ENCODE assay signal across 4 worm cellular contexts in the genomic region with DNA sequence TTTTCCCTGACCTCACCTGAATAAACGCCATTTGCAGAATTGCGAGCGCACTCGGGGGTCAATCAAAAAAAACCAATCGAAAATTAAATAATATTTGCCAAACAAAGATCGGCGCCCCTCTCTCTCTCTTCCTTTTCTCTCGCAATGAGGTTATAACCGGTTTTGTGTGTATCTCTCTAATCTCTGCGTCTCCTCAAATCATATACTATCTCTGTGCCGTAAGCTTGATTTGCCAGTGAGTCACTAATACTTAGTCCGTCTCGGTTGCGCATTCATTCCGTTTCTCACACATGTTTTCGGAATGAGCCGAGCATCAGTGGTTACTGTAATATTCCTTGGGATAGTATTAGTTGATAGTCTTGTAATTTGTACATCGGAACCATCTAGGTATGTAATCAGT.
TF ChIP-seq lines count a peak whose summit lies in the region.

No protein-coding gene starts in this region.

TF ChIP-seq in whole organism, L1 larva, 84 proteins besides CTCF, POLR2A, EP300 and RAD21:
- TF ChIP-seq efl-1 (optimal IDR thresholded peaks at IDR 0.05; lab: Kevin White, UChicago) (no peak), efl-1 (GFP tag; optimal IDR thresholded peaks at IDR 0.05 in 1 of 2; lab: Kevin White, UChicago) (peak in 1 of 2 experiments; percentile 87), jun-1 (tag; optimal IDR thresholded peaks at IDR 0.05; lab: Kevin White, UChicago) (peak; percentile 4), nhr-20 (tag; optimal IDR thresholded peaks at IDR 0.05; lab: Kevin White, UChicago) (peak; percentile 1), swsn-7 (tag; optimal IDR thresholded peaks at IDR 0.05; lab: Kevin White, UChicago) (no peak), nhr-85 (tag; lab: Kevin White, UChicago) (peak; percentile 63), lin-14 (GFP tag; optimal IDR thresholded peaks at IDR 0.05; lab: Kevin White, UChicago) (peak; percentile 48), mab-9 (GFP tag; IDR thresholded peaks at IDR 0.05; lab: Robert Waterston, UW) (no peak), grh-1 (GFP tag; IDR thresholded peaks at IDR 0.05; lab: Robert Waterston, UW) (peak; percentile 96)

TF ChIP-seq in whole organism, L2 larva, 48 proteins besides CTCF, POLR2A, EP300 and RAD21:
- TF ChIP-seq fos-1 (tag; optimal IDR thresholded peaks at IDR 0.05; lab: Kevin White, UChicago): peak; percentile 37
- peak; percentile 25 for TF ChIP-seq sma-3 (GFP tag; optimal IDR thresholded peaks at IDR 0.05; lab: Kevin White, UChicago)
- TF ChIP-seq F13H6.1 (tag; optimal IDR thresholded peaks at IDR 0.05; lab: Kevin White, UChicago): peak; percentile 41
- no peak for TF ChIP-seq nhr-10 (tag; optimal IDR thresholded peaks at IDR 0.05; lab: Kevin White, UChicago)

TF ChIP-seq in whole organism, L3 larva, 47 proteins besides CTCF, POLR2A, EP300 and RAD21:
- TF ChIP-seq zag-1 (tag; optimal IDR thresholded peaks at IDR 0.05; lab: Kevin White, UChicago) (no peak), pha-4 (tag; optimal IDR thresholded peaks at IDR 0.05; lab: Kevin White, UChicago) (peak; percentile 41), nhr-25 (tag; optimal IDR thresholded peaks at IDR 0.05; lab: Kevin White, UChicago) (peak; percentile 54), ceh-16 (tag; optimal IDR thresholded peaks at IDR 0.05; lab: Kevin White, UChicago) (no peak)
TF ChIP-seq in whole organism, L3 larva: peak in this region for 2.

TF ChIP-seq in whole organism, young adult, 124 proteins besides CTCF, POLR2A, EP300 and RAD21:
- TF ChIP-seq hmg-1.2 (GFP tag; IDR thresholded peaks at IDR 0.05; lab: Robert Waterston, UW): peak; percentile 72
- no peak for TF ChIP-seq aptf-2 (GFP tag; conservative IDR thresholded peaks at IDR 0.05; lab: Robert Waterston, UW)
